Worm (Caenorhabditis elegans) whole organism, L4 larva: ENCODE data around the gene syf-3.

ENCODE experiments used
- F10B5.3 ChIP-seq: sonication (generic microtip); optimal IDR thresholded peaks from 2 replicates; lab custom pipeline; 2016; ENCODE audit warnings: mild to moderate bottlenecking, missing genetic modification characterization, missing compliant biosample characterization
- F26F4.8 ChIP-seq: fragments of 200-800 bp; sonication (Bioruptor generic); conservative IDR thresholded peaks from 2 replicates; pipeline ENCODE4 v1.3.6; 2022; ENCODE audit warnings: missing genetic modification characterization, missing compliant biosample characterization
- F37D6.2 ChIP-seq: sonication (generic microtip); optimal IDR thresholded peaks from 2 replicates; lab custom pipeline; 2016; ENCODE audit warnings: mild to moderate bottlenecking, missing genetic modification characterization, missing compliant biosample characterization
- F44E2.7 ChIP-seq: fragments of 200-800 bp; sonication (Bioruptor generic); IDR thresholded peaks from 2 replicates; pipeline ENCODE4 v2.1.2; 2022; ENCODE audit warnings: missing genetic modification characterization, missing compliant biosample characterization
- R02D3.7 ChIP-seq: fragments of 150-350 bp; sonication (generic microtip); optimal IDR thresholded peaks from 3 replicates; lab custom pipeline; 2014; ENCODE audit warnings: missing biosample characterization, missing genetic modification characterization
- T20F7.1 ChIP-seq: fragments of 200-800 bp; sonication (Bioruptor generic); optimal IDR thresholded peaks from 2 replicates; lab custom pipeline; 2018; ENCODE audit warnings: mild to moderate bottlenecking, missing genetic modification characterization, missing compliant biosample characterization
- Y105C5A.15 ChIP-seq: fragments of 200-800 bp; sonication (Bioruptor generic); IDR thresholded peaks from 2 replicates; pipeline ENCODE4 v1.3.6; 2022; ENCODE audit warnings: missing genetic modification characterization, missing compliant biosample characterization
- Y48G9A.11 ChIP-seq: fragments of 200-800 bp; sonication (Bioruptor generic); IDR thresholded peaks from 2 replicates; pipeline ENCODE4 v1.3.6; 2022; ENCODE audit warnings: missing genetic modification reagents, missing genetic modification characterization, missing compliant biosample characterization
- ZK546.5 ChIP-seq, 2 experiments: sonication (generic microtip); optimal IDR thresholded peaks; 2 replicates each; lab custom pipeline; 2017; ENCODE audit warnings: missing biosample characterization in 2 of 2, missing genetic modification characterization in 2 of 2
- aha-1 ChIP-seq: fragments of 150-350 bp; peaks from one replicate; lab custom pipeline; 2014; ENCODE audit warnings: missing biosample characterization, missing genetic modification characterization
- aly-2 ChIP-seq: sonication (generic microtip); optimal IDR thresholded peaks from 2 replicates; lab custom pipeline; 2018; ENCODE audit warnings: missing biosample characterization, missing genetic modification characterization
- ama-1 ChIP-seq: fragments of 150-350 bp; optimal IDR thresholded peaks from 2 replicates; lab custom pipeline; 2014; ENCODE audit warnings: inconsistent platforms, mixed read lengths
- ceh-28 ChIP-seq: fragments of 150-350 bp; optimal IDR thresholded peaks from 2 replicates; lab custom pipeline; 2014; ENCODE audit warnings: missing biosample characterization, missing genetic modification reagents, missing genetic modification characterization
- ceh-44 ChIP-seq: fragments of 200-800 bp; sonication (Bioruptor generic); IDR thresholded peaks from 2 replicates; pipeline ENCODE4 v1.3.6; 2022; ENCODE audit warnings: missing genetic modification reagents, missing genetic modification characterization, missing compliant biosample characterization
- ces-1 ChIP-seq: fragments of 150-350 bp; sonication (generic microtip); optimal IDR thresholded peaks from 4 replicates; lab custom pipeline; 2014; ENCODE audit warnings: missing biosample characterization, missing genetic modification reagents, missing genetic modification characterization
- cey-2 ChIP-seq: sonication (generic microtip); optimal IDR thresholded peaks from 3 replicates; lab custom pipeline; 2017; ENCODE audit warnings: missing genetic modification characterization, mild to moderate bottlenecking, missing compliant biosample characterization, antibody characterized with exemption, borderline replicate concordance; ENCODE audit not compliant: insufficient read depth
- ctbp-1 ChIP-seq: fragments of 200-800 bp; sonication (Bioruptor generic); IDR thresholded peaks from 2 replicates; pipeline ENCODE4 v1.3.6; 2022; ENCODE audit warnings: missing genetic modification reagents, missing genetic modification characterization, missing compliant biosample characterization
- dmd-6 ChIP-seq: fragments of 200-800 bp; sonication (Bioruptor generic); IDR thresholded peaks from 2 replicates; pipeline ENCODE4 v1.3.6; 2022; ENCODE audit warnings: missing genetic modification reagents, missing genetic modification characterization, missing compliant biosample characterization
- dmd-9 ChIP-seq: fragments of 200-800 bp; sonication (Bioruptor generic); IDR thresholded peaks from 2 replicates; pipeline ENCODE4 v1.3.6; 2022; ENCODE audit warnings: missing genetic modification reagents, missing genetic modification characterization, missing compliant biosample characterization
- dpl-1 ChIP-seq: fragments of 150-350 bp; optimal IDR thresholded peaks from 2 replicates; lab custom pipeline; 2014; ENCODE audit warnings: missing biosample characterization, missing genetic modification reagents, missing genetic modification characterization
- dve-1 ChIP-seq: sonication (generic microtip); optimal IDR thresholded peaks from 2 replicates; lab custom pipeline; 2017; ENCODE audit warnings: antibody characterized with exemption, mild to moderate bottlenecking, missing genetic modification characterization, missing compliant biosample characterization; ENCODE audit not compliant: insufficient read depth
- egl-43 ChIP-seq: fragments of 200-800 bp; sonication (Bioruptor generic); IDR thresholded peaks from 2 replicates; pipeline ENCODE4 v1.3.6; 2022; ENCODE audit warnings: missing genetic modification reagents, missing genetic modification characterization, missing compliant biosample characterization
- hlh-30 ChIP-seq: sonication (generic microtip); optimal IDR thresholded peaks from 2 replicates; lab custom pipeline; 2017; ENCODE audit warnings: antibody characterized with exemption, mild to moderate bottlenecking, missing genetic modification characterization, missing compliant biosample characterization; ENCODE audit not compliant: insufficient read depth
- jun-1 ChIP-seq: fragments of 150-350 bp; optimal IDR thresholded peaks from 2 replicates; lab custom pipeline; 2014; ENCODE audit warnings: missing biosample characterization, missing genetic modification reagents, missing genetic modification characterization
- lin-1 ChIP-seq: fragments of 200-800 bp; sonication (Bioruptor generic); IDR thresholded peaks from 2 replicates; pipeline ENCODE4 v1.3.6; 2022; ENCODE audit warnings: missing genetic modification reagents, missing genetic modification characterization, missing compliant biosample characterization
- lir-3 ChIP-seq: sonication (generic microtip); optimal IDR thresholded peaks from 2 replicates; lab custom pipeline; 2016; ENCODE audit warnings: mild to moderate bottlenecking, missing genetic modification characterization, missing compliant biosample characterization
- lsy-2 ChIP-seq, 2 experiments: fragments of 150-350 bp in 1 of 2; sonication (generic microtip) in 1 of 2; optimal IDR thresholded peaks; 2 replicates each; lab custom pipeline; 2014 to 2017; ENCODE audit warnings: missing biosample characterization in 2 of 2, missing genetic modification characterization in 2 of 2
- mep-1 ChIP-seq: fragments of 150-350 bp; sonication (generic microtip); optimal IDR thresholded peaks from 3 replicates; lab custom pipeline; 2014; ENCODE audit warnings: missing biosample characterization, missing genetic modification characterization
- mes-2 ChIP-seq: sonication (generic microtip); optimal IDR thresholded peaks from 2 replicates; lab custom pipeline; 2016; ENCODE audit warnings: missing genotype, mild to moderate bottlenecking, missing genetic modification characterization, missing compliant biosample characterization; ENCODE audit not compliant: poor library complexity, severe bottlenecking
- mxl-2 ChIP-seq: fragments of 200-800 bp; sonication (Bioruptor generic); conservative IDR thresholded peaks from 2 replicates; pipeline ENCODE4 v1.3.6; 2022; ENCODE audit warnings: missing genetic modification reagents, missing genetic modification characterization, missing compliant biosample characterization
- nhr-102 ChIP-seq: sonication (generic microtip); optimal IDR thresholded peaks from 2 replicates; lab custom pipeline; 2016; ENCODE audit warnings: mild to moderate bottlenecking, missing genetic modification characterization, moderate library complexity, missing compliant biosample characterization
- nhr-41 ChIP-seq: fragments of 200-800 bp; sonication (Bioruptor generic); IDR thresholded peaks from 2 replicates; pipeline ENCODE4 v1.3.6; 2022; ENCODE audit warnings: missing genetic modification reagents, missing genetic modification characterization, missing compliant biosample characterization
- nhr-42 ChIP-seq: fragments of 200-800 bp; sonication (Bioruptor generic); IDR thresholded peaks from 2 replicates; pipeline ENCODE4 v1.3.6; 2022; ENCODE audit warnings: missing genetic modification characterization, missing compliant biosample characterization
- nhr-48 ChIP-seq: sonication (generic microtip); optimal IDR thresholded peaks from 2 replicates; lab custom pipeline; 2016; ENCODE audit warnings: mild to moderate bottlenecking, missing genetic modification characterization, missing compliant biosample characterization
- nhr-6 ChIP-seq: fragments of 150-350 bp; optimal IDR thresholded peaks from 2 replicates; lab custom pipeline; 2014; ENCODE audit warnings: missing biosample characterization, missing genetic modification characterization
- pha-4 ChIP-seq, 2 experiments: fragments of 150-350 bp in 1 of 2; fragments of 200-800 bp in 1 of 2; sonication (Bioruptor generic) in 1 of 2; IDR thresholded peaks in 1 of 2; optimal IDR thresholded peaks in 1 of 2; 2 replicates each; pipeline versions ENCODE4 v1.3.6 to Lab custom; 2014 to 2022; ENCODE audit warnings: missing genetic modification characterization in 2 of 2, missing genetic modification reagents in 2 of 2, missing biosample characterization in 1 of 2, missing compliant biosample characterization in 1 of 2
- rbr-2 ChIP-seq: sonication (generic microtip); optimal IDR thresholded peaks from 2 replicates; lab custom pipeline; 2016; ENCODE audit warnings: missing genotype, missing genetic modification characterization, missing compliant biosample characterization
- set-16 ChIP-seq: fragments of 200-800 bp; sonication (Bioruptor generic); IDR thresholded peaks from 2 replicates; pipeline ENCODE4 v1.3.6; 2022; ENCODE audit warnings: missing genetic modification reagents, missing genetic modification characterization, missing compliant biosample characterization
- skn-1 ChIP-seq: fragments of 150-350 bp; optimal IDR thresholded peaks from 2 replicates; lab custom pipeline; 2014; ENCODE audit warnings: missing biosample characterization, missing genetic modification characterization
- spr-1 ChIP-seq: sonication (generic microtip); optimal IDR thresholded peaks from 2 replicates; lab custom pipeline; 2016; ENCODE audit warnings: mild to moderate bottlenecking, missing genetic modification characterization, missing compliant biosample characterization
- spr-3 ChIP-seq: fragments of 200-800 bp; sonication (Bioruptor generic); optimal IDR thresholded peaks from 2 replicates; lab custom pipeline; 2018; ENCODE audit warnings: mild to moderate bottlenecking, missing genetic modification characterization, missing compliant biosample characterization
- unc-130 ChIP-seq: sonication (generic microtip); optimal IDR thresholded peaks from 2 replicates; lab custom pipeline; 2016; ENCODE audit warnings: missing genetic modification reagents, missing genetic modification characterization, missing compliant biosample characterization
- unc-39 ChIP-seq: sonication (generic microtip); optimal IDR thresholded peaks from 2 replicates; lab custom pipeline; 2017; ENCODE audit warnings: missing biosample characterization, missing genetic modification characterization
- unc-62 ChIP-seq, 3 experiments: fragments of 150-350 bp in 1 of 3; sonication (generic microtip); optimal IDR thresholded peaks in 2 of 3; peaks in 1 of 3; 1 replicate in 1 of 3; 2 replicates in 2 of 3; lab custom pipeline; 2014 to 2017; ENCODE audit warnings: missing biosample characterization in 3 of 3, missing genetic modification characterization in 3 of 3, missing genetic modification reagents in 3 of 3, missing genotype in 1 of 3
- vab-7 ChIP-seq: fragments of 200-800 bp; sonication (Bioruptor generic); IDR thresholded peaks from 2 replicates; pipeline ENCODE4 v1.3.6; 2022; ENCODE audit warnings: missing genetic modification reagents, missing genetic modification characterization, missing compliant biosample characterization
- zfp-2 ChIP-seq: sonication (generic microtip); optimal IDR thresholded peaks from 2 replicates; lab custom pipeline; 2016; ENCODE audit warnings: mild to moderate bottlenecking, missing genetic modification characterization, missing compliant biosample characterization
- zfp-3 ChIP-seq: fragments of 200-800 bp; sonication (Bioruptor generic); conservative IDR thresholded peaks from 2 replicates; pipeline ENCODE4 v1.3.6; 2022; ENCODE audit warnings: missing genetic modification reagents, missing genetic modification characterization, missing compliant biosample characterization
- zip-2 ChIP-seq: fragments of 150-350 bp; optimal IDR thresholded peaks from 2 replicates; lab custom pipeline; 2014; ENCODE audit warnings: missing biosample characterization, missing genetic modification characterization
- ztf-11 ChIP-seq: fragments of 150-350 bp; optimal IDR thresholded peaks from 2 replicates; lab custom pipeline; 2014; ENCODE audit warnings: missing biosample characterization, missing genetic modification characterization
- ztf-7 ChIP-seq: fragments of 150-350 bp; optimal IDR thresholded peaks from 2 replicates; lab custom pipeline; 2014; ENCODE audit warnings: missing biosample characterization, missing genetic modification characterization

The syf-3 gene

DNA sequence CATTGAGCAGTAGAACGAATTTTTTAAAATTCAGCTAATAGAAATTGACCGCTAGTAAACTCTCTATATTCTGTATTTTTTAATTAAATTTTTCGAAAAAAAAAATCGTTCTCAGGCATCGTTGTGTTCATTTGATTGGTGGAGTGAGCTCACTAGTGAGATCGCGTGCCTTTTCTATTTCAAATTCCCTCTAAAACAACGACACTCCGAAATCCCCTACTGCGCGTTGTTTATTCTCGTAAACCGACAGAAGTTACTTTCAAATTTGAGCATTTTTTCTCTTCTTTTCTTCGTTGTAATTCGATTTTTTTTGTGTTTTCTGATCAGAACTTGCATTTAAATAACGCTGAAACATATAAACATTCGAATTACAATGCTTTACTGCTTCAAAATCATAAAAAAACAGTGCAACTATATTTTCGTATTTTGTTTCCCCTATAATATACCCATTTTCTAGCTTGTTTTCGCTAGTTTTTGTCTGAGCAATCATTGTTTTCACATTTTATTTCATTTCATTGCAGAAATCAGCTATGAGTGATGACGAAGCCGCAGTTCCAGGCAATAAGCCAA is at the start of gene syf-3:
syf-3 (plus strand) TSS at position 520 of the 570 bp plus-strand sequence.
- TF ChIP-seq nhr-42 (no peak), ctbp-1 (GFP tag; lab: Robert Waterston, UW) (no peak), nhr-6 (peak; percentile 4), F10B5.3 (no peak), dmd-9 (GFP tag; lab: Robert Waterston, UW) (no peak), ceh-44 (GFP tag; lab: Robert Waterston, UW) (no peak), unc-62 (GFP tag; optimal IDR thresholded peaks at IDR 0.05 in 1 of 2; lab: Kevin White, UChicago) (peak in 1 of 2 experiments; percentile 64), unc-62 (tag; optimal IDR thresholded peaks at IDR 0.05; lab: Kevin White, UChicago) (no peak), nhr-41 (GFP tag; lab: Robert Waterston, UW) (no peak), Y105C5A.15 (no peak), Y48G9A.11 (GFP tag; lab: Robert Waterston, UW) (peak; percentile 97), set-16 (GFP tag; lab: Robert Waterston, UW) (no peak), skn-1 (no peak), F37D6.2 (tag; lab: Kevin White, UChicago) (no peak), lsy-2 (tag; optimal IDR thresholded peaks at IDR 0.05; lab: Kevin White, UChicago) (no peak), cey-2 (tag; lab: Kevin White, UChicago) (no peak), nhr-48 (no peak), unc-130 (GFP tag; lab: Kevin White, UChicago) (no peak), mxl-2 (GFP tag; lab: Robert Waterston, UW) (no peak), ztf-11 (tag; lab: Kevin White, UChicago) (no peak), pha-4 (GFP tag; IDR thresholded peaks at IDR 0.05; lab: Robert Waterston, UW) (no peak), pha-4 (tag; optimal IDR thresholded peaks at IDR 0.05; lab: Kevin White, UChicago) (no peak), dpl-1 (peak; percentile 98), R02D3.7 (no peak), rbr-2 (tag; lab: Kevin White, UChicago) (no peak), T20F7.1 (GFP tag; lab: Kevin White, UChicago) (peak; percentile 98), dve-1 (tag; lab: Kevin White, UChicago) (no peak), vab-7 (GFP tag; lab: Robert Waterston, UW) (no peak), unc-39 (tag; lab: Kevin White, UChicago) (no peak), F26F4.8 (no peak), ztf-7 (tag; lab: Kevin White, UChicago) (peak; percentile 22), ceh-28 (no peak), aha-1 (tag; lab: Kevin White, UChicago) (peak; percentile 35), spr-1 (no peak), dmd-6 (GFP tag; lab: Robert Waterston, UW) (no peak), nhr-102 (tag; lab: Kevin White, UChicago) (no peak), jun-1 (tag; lab: Kevin White, UChicago) (no peak), lin-1 (GFP tag; lab: Robert Waterston, UW) (no peak), lir-3 (tag; lab: Kevin White, UChicago) (no peak), zip-2 (tag; lab: Kevin White, UChicago) (no peak), F44E2.7 (GFP tag; lab: Robert Waterston, UW) (no peak), mes-2 (peak; percentile 69), zfp-2 (tag; lab: Kevin White, UChicago) (no peak), hlh-30 (tag; lab: Kevin White, UChicago) (peak; percentile 52), ama-1 (lab: Kevin White, UChicago) (no peak), ces-1 (GFP tag; lab: Kevin White, UChicago) (no peak), zfp-3 (GFP tag; lab: Robert Waterston, UW) (no peak), ZK546.5 (tag; optimal IDR thresholded peaks at IDR 0.05; lab: Kevin White, UChicago) (no peak), mep-1 (tag; lab: Kevin White, UChicago) (no peak), spr-3 (GFP tag; lab: Kevin White, UChicago) (no peak), aly-2 (tag; lab: Kevin White, UChicago) (no peak), egl-43 (no peak)
